Fruit fly (Drosophila melanogaster) whole organism, pupa: ENCODE data around the gene CG4313.

Experiments
- CG14655 ChIP-seq: fragments of 200-800 bp; sonication (Bioruptor generic); optimal IDR thresholded peaks from 3 replicates; lab custom pipeline; 2017; ENCODE audit warnings: mild to moderate bottlenecking, missing biosample characterization, missing genetic modification reagents, missing genetic modification characterization
- CG32121 ChIP-seq: fragments of 200-800 bp; sonication (Bioruptor generic); IDR thresholded peaks from 2 replicates; pipeline ENCODE4 v1.3.6; 2022; ENCODE audit warnings: missing biosample characterization, missing genetic modification characterization
- CG34367 ChIP-seq: fragments of 200-800 bp; sonication (Bioruptor generic); optimal IDR thresholded peaks from 2 replicates; lab custom pipeline; 2018; ENCODE audit warnings: missing biosample characterization, mild to moderate bottlenecking, missing genetic modification characterization
- CG4496 ChIP-seq: fragments of 200-800 bp; sonication (Bioruptor generic); IDR thresholded peaks from 3 replicates; pipeline ENCODE4 v1.3.6; 2022; ENCODE audit warnings: missing biosample characterization, missing genetic modification characterization
- CG8159 ChIP-seq: fragments of 200-800 bp; sonication (Bioruptor generic); optimal IDR thresholded peaks from 3 replicates; lab custom pipeline; 2018; ENCODE audit warnings: missing biosample characterization, mild to moderate bottlenecking, missing genetic modification characterization, moderate library complexity
- D1 ChIP-seq: fragments of 200-800 bp; sonication (Bioruptor generic); optimal IDR thresholded peaks from 2 replicates; lab custom pipeline; 2018; ENCODE audit warnings: missing biosample characterization, mild to moderate bottlenecking, missing genetic modification characterization, moderate library complexity
- EcR ChIP-seq: fragments of 200-800 bp; sonication (Bioruptor generic); optimal IDR thresholded peaks from 3 replicates; lab custom pipeline; 2019; ENCODE audit warnings: missing biosample characterization, missing genetic modification characterization, mild to moderate bottlenecking, moderate library complexity, missing genetic modification reagents
- Ets98B ChIP-seq: fragments of 200-800 bp; sonication (Bioruptor generic); IDR thresholded peaks from 2 replicates; pipeline ENCODE4 v1.3.6; 2022; ENCODE audit warnings: missing biosample characterization, missing genetic modification characterization
- Pif1B ChIP-seq: fragments of 200-800 bp; sonication (Bioruptor generic); optimal IDR thresholded peaks from 3 replicates; lab custom pipeline; 2016; ENCODE audit warnings: missing biosample characterization, missing genetic modification characterization
- Snoo ChIP-seq: fragments of 200-800 bp; sonication (Bioruptor generic); optimal IDR thresholded peaks from 3 replicates; lab custom pipeline; 2017; ENCODE audit warnings: missing biosample characterization, mild to moderate bottlenecking, missing genetic modification characterization, inconsistent platforms

DNA sequence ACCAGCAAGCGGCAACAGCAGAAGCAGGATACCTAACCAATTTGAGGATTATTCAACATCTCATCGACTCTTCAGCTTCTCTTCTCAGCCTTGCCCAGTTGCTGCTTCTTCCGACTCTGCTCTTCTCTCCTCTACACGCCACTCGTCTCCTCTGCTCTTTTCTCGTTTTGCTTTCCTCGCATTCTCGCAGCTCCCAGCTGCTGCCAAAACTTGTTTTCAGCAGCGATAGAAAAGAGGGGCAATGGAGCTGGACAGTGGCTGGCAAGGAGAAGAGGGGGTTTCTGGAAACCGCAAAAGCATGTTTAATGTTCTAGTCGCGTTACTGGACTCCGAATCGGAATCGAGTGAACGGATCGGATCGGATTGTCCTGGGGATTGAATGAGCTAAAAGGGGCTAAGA lies 28.3 kb upstream of the CG4313 start:
- no peak for TF ChIP-seq CG4496 (GFP tag; lab: Robert Waterston, UW)
- no peak for TF ChIP-seq Snoo (tag; lab: Kevin White, UChicago)
- no peak for TF ChIP-seq D1 (tag; lab: Kevin White, UChicago)
- no peak for TF ChIP-seq CG8159
- no peak for TF ChIP-seq CG34367 (tag; lab: Kevin White, UChicago)
- TF ChIP-seq Pif1B = no peak
- TF ChIP-seq Ets98B = no peak; the same call in 1 of the 2 replicates
- no peak for TF ChIP-seq CG32121 (GFP tag; lab: Robert Waterston, UW)
- TF ChIP-seq EcR = no peak
- no peak for TF ChIP-seq CG14655 (GFP tag; lab: Kevin White, UChicago)
